Fruit fly (Drosophila melanogaster): ENCODE measurements around the gene CG34174.

The CG34174 gene

DNA sequence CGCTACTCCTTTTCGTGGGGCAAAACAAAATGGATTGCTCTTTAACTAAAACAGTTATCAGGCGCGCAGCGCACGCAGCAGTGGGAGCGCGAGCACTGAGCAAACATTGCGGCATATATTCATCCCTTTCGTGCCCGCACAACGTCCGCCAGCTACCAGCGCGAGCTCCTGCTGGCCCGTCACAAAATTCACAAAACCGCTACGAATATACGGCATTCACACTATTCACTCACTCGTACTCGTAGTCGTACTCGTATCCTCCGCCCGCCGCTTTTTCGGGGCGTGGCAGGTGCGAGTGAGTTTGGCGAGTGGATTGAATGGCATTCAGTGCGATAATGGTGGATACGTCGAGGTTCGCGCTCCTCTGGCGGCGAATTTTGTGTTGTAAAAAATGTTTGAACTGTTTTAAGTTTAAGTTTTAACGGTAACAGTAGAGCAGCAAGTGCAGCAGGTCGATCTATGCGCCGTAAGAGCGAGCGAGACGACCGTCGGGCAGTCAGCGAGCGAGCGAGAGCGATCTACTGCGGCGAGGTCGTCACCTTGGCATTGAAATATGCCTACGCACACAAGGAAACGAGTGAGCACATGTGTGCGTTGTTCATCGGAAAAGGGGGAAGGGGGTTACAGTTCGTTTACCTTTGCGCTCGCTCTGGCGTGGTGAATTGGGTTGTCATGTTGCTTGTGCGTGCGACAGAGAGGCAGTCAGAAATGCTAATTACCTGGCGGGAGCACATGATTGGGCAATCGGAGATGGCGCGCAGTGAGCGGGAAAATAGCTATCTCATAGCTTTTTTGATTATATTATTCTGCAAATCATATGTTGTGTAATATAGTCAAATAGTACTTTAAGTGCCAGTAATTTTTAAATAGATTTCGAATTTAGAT, 17.2 kb upstream of the CG34174 start (continued):
- TF ChIP-seq pan (optimal IDR thresholded peaks at IDR 0.05) (no peak), pan (GFP tag; optimal IDR thresholded peaks at IDR 0.05 in 1 of 2, IDR thresholded peaks at IDR 0.05 in 1 of 2) (no peak), CG33213 (GFP tag; optimal IDR thresholded peaks at IDR 0.05) (peak; percentile 63), CG12219 (GFP tag; optimal IDR thresholded peaks at IDR 0.05) (peak; percentile 45), Dad (GFP tag; optimal IDR thresholded peaks at IDR 0.05) (peak; percentile 9), Tbp (GFP tag; optimal IDR thresholded peaks at IDR 0.05) (no peak), ken (GFP tag; IDR thresholded peaks at IDR 0.05) (no peak), wdn (GFP tag; IDR thresholded peaks at IDR 0.05) (no peak), CG8944 (GFP tag; optimal IDR thresholded peaks at IDR 0.05) (no peak), eve (GFP tag; optimal IDR thresholded peaks at IDR 0.05) (no peak), CG11695 (GFP tag; IDR thresholded peaks at IDR 0.05) (no peak), pho (GFP tag; optimal IDR thresholded peaks at IDR 0.05) (peak; percentile 53), CG32772 (GFP tag; IDR thresholded peaks at IDR 0.05) (no peak), CG10366 (GFP tag; IDR thresholded peaks at IDR 0.05) (no peak), Doc3 (GFP tag; IDR thresholded peaks at IDR 0.05; ENCODE audit: partially characterized antibody) (no peak), Hr39 (optimal IDR thresholded peaks at IDR 0.05) (no peak), Pdp1 (GFP tag; optimal IDR thresholded peaks at IDR 0.05) (peak in 1 of 2 experiments; percentile 81), CkIIα-i1 (GFP tag; IDR thresholded peaks at IDR 0.05) (no peak), CG17912 (GFP tag; optimal IDR thresholded peaks at IDR 0.05) (peak; percentile 81), ash1 (GFP tag; optimal IDR thresholded peaks at IDR 0.05) (peak; percentile 5), ara (GFP tag; IDR thresholded peaks at IDR 0.05) (no peak), lab (GFP tag; optimal IDR thresholded peaks at IDR 0.05) (peak; percentile 74), unc-4 (GFP tag; IDR thresholded peaks at IDR 0.05; ENCODE audit: partially characterized antibody) (no peak), CG3065 (GFP tag; optimal IDR thresholded peaks at IDR 0.05) (peak; percentile 99), BEAF-32 (GFP tag; optimal IDR thresholded peaks at IDR 0.05) (no peak), Nf-YA (GFP tag; IDR thresholded peaks at IDR 0.05) (no peak), H15 (GFP tag; IDR thresholded peaks at IDR 0.05) (no peak), so (GFP tag; IDR thresholded peaks at IDR 0.05) (no peak), sc (optimal IDR thresholded peaks at IDR 0.05) (no peak), sc (GFP tag; optimal IDR thresholded peaks at IDR 0.05) (peak; percentile 49), CG13624 (GFP tag; optimal IDR thresholded peaks at IDR 0.05) (no peak), gt (GFP tag; IDR thresholded peaks at IDR 0.05) (no peak), CG9437 (GFP tag; optimal IDR thresholded peaks at IDR 0.05) (peak; percentile 1), CG14014 (GFP tag; IDR thresholded peaks at IDR 0.05) (no peak), lola (GFP tag; optimal IDR thresholded peaks at IDR 0.05) (peak in 2 of 3 experiments; percentile 66 to 78), Optix (GFP tag; IDR thresholded peaks at IDR 0.05) (no peak), CG4617 (GFP tag; optimal IDR thresholded peaks at IDR 0.05; ENCODE audit: borderline replicate concordance) (no peak), CG2129 (GFP tag; IDR thresholded peaks at IDR 0.05; ENCODE audit: partially characterized antibody) (no peak), knrl (GFP tag; IDR thresholded peaks at IDR 0.05; ENCODE audit: partially characterized antibody) (no peak), fd3F (GFP tag; optimal IDR thresholded peaks at IDR 0.05) (peak; percentile 9), zf30C (GFP tag; optimal IDR thresholded peaks at IDR 0.05) (no peak), CG10543 (GFP tag; optimal IDR thresholded peaks at IDR 0.05) (peak; percentile 96), Atf-2 (GFP tag; optimal IDR thresholded peaks at IDR 0.05) (no peak), Gsc (GFP tag; IDR thresholded peaks at IDR 0.05) (no peak), CG11085 (GFP tag; IDR thresholded peaks at IDR 0.05) (no peak), fd102C (GFP tag; optimal IDR thresholded peaks at IDR 0.05) (no peak), MESR4 (GFP tag; optimal IDR thresholded peaks at IDR 0.05) (no peak), CG34422 (GFP tag; IDR thresholded peaks at IDR 0.05) (no peak), Hmx (GFP tag; optimal IDR thresholded peaks at IDR 0.05) (no peak), Dbx (GFP tag; IDR thresholded peaks at IDR 0.05) (no peak)

All from whole organism, embryonic.